In the genomic region with DNA sequence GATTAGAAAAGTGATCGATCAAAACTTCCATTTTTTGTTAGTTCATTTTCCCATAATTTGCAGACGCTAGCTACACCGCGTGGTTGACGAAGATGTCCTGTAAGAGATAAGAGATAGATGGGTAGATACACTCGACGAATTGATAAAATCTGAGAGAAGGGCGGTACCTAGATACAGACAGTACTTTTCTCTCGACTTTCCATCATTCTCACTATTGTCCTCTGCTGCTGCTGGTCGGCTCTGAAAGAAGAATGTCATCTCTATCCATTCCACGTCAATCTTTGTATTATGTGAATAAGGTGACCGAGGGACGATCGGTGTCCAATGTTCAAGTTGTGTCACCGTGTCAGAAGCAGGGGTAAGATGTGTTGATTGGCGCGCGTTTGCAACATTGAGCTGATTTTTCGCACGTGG, we compare ENCODE assay signal across 1 worm cellular context.
A peak's percentile ranks its signal among the peaks of the same experiment; 100 is the strongest.
TF ChIP-seq lines count a peak whose summit lies in the region.

A gene (plus strand): TSS at position 64 of the 414 bp plus-strand sequence.

TF ChIP-seq in whole organism, L1 larva, 84 proteins besides CTCF, POLR2A, EP300 and RAD21 (continued from another document):
- TF ChIP-seq blmp-1 (tag; optimal IDR thresholded peaks at IDR 0.05; lab: Kevin White, UChicago) (peak; percentile 90), C04F5.9 (tag; optimal IDR thresholded peaks at IDR 0.05; lab: Kevin White, UChicago) (no peak), sup-37 (GFP tag; optimal IDR thresholded peaks at IDR 0.05; lab: Kevin White, UChicago) (no peak), tlp-1 (tag; optimal IDR thresholded peaks at IDR 0.05; lab: Kevin White, UChicago) (no peak), elt-3 (tag; optimal IDR thresholded peaks at IDR 0.05; lab: Kevin White, UChicago) (peak; percentile 9 to 77 (median 52)), hlh-17 (GFP tag; optimal IDR thresholded peaks at IDR 0.05; lab: Kevin White, UChicago; ENCODE audit: borderline replicate concordance) (no peak), snpc-4 (tag; optimal IDR thresholded peaks at IDR 0.05; lab: Kevin White, UChicago) (no peak), isw-1 (GFP tag; IDR thresholded peaks at IDR 0.05; lab: Robert Waterston, UW) (no peak), nhr-71 (tag; optimal IDR thresholded peaks at IDR 0.05; lab: Kevin White, UChicago) (peak; percentile 68), unc-62 (GFP tag; optimal IDR thresholded peaks at IDR 0.05; lab: Kevin White, UChicago) (no peak), ama-1 (optimal IDR thresholded peaks at IDR 0.05; lab: Kevin White, UChicago) (no peak), mep-1 (tag; optimal IDR thresholded peaks at IDR 0.05; lab: Kevin White, UChicago) (peak; percentile 20), efl-3 (GFP tag; optimal IDR thresholded peaks at IDR 0.05; lab: Kevin White, UChicago) (no peak), C16A3.4 (tag; optimal IDR thresholded peaks at IDR 0.05; lab: Kevin White, UChicago) (no peak), egl-13 (tag; optimal IDR thresholded peaks at IDR 0.05; lab: Kevin White, UChicago) (no peak), unc-98 (GFP tag; IDR thresholded peaks at IDR 0.05; lab: Robert Waterston, UW) (no peak), ceh-82 (tag; optimal IDR thresholded peaks at IDR 0.05; lab: Kevin White, UChicago) (peak in 1 of 3 experiments; percentile 4), dpl-1 (GFP tag; optimal IDR thresholded peaks at IDR 0.05; lab: Kevin White, UChicago) (peak in 1 of 3 experiments; percentile 9), nhr-19 (GFP tag; conservative IDR thresholded peaks at IDR 0.05; lab: Robert Waterston, UW) (no peak), nhr-12 (tag; optimal IDR thresholded peaks at IDR 0.05; lab: Kevin White, UChicago) (no peak), nhr-76 (tag; optimal IDR thresholded peaks at IDR 0.05; lab: Kevin White, UChicago) (no peak), C34B4.2 (tag; optimal IDR thresholded peaks at IDR 0.05; lab: Kevin White, UChicago) (no peak), mab-9 (GFP tag; IDR thresholded peaks at IDR 0.05; lab: Robert Waterston, UW) (no peak), lin-14 (GFP tag; optimal IDR thresholded peaks at IDR 0.05; lab: Kevin White, UChicago) (peak; percentile 79), ztf-11 (tag; optimal IDR thresholded peaks at IDR 0.05; lab: Kevin White, UChicago) (no peak), irx-1 (tag; optimal IDR thresholded peaks at IDR 0.05; lab: Kevin White, UChicago) (no peak), pag-3 (tag; optimal IDR thresholded peaks at IDR 0.05; lab: Kevin White, UChicago; ENCODE audit: borderline replicate concordance, insufficient read depth) (no peak), ceh-8 (GFP tag; optimal IDR thresholded peaks at IDR 0.05; lab: Kevin White, UChicago) (no peak), F16B12.6 (tag; optimal IDR thresholded peaks at IDR 0.05; lab: Kevin White, UChicago) (no peak)
